Fruit fly (Drosophila melanogaster) whole organism: Measurements from ENCODE around the gene Bub1.

Experiments
- CG8478 ChIP-seq: fragments of >200 bp; optimal IDR thresholded peaks from 2 replicates; lab custom pipeline; 2018; ENCODE audit warnings: inconsistent platforms
- Dll ChIP-seq: fragments of >200 bp; optimal IDR thresholded peaks from 2 replicates; lab custom pipeline; 2017
- EcR ChIP-seq, 2 experiments: fragments of >200 bp; optimal IDR thresholded peaks; 2 replicates each; lab custom pipeline; 2017; ENCODE audit warnings: missing biosample characterization in 2 of 2, missing genetic modification characterization in 2 of 2, missing genetic modification reagents in 2 of 2
- pan ChIP-seq: fragments of >200 bp; optimal IDR thresholded peaks from 2 replicates; lab custom pipeline; 2017
- psq ChIP-seq: fragments of >200 bp; optimal IDR thresholded peaks from 2 replicates; lab custom pipeline; 2017
- usp ChIP-seq: fragments of >200 bp; optimal IDR thresholded peaks from 2 replicates; lab custom pipeline; 2017; ENCODE audit warnings: missing biosample characterization, missing genetic modification characterization, mixed read lengths

Bub1 gene

dm6 chr2L:5252399-5253030 is 26.1 kb upstream of the Bub1 start:
- TF ChIP-seq usp (GFP tag; lab: Kevin White, UChicago): no peak
- peak; percentile 72 for TF ChIP-seq Dll (lab: Kevin White, UChicago)

dm6 chr2L:5254105-5254711 is 24.5 kb upstream of the Bub1 start:
- no peak for TF ChIP-seq CG8478 (lab: Kevin White, UChicago)
- TF ChIP-seq Dll (lab: Kevin White, UChicago): peak; percentile 58

- TF ChIP-seq EcR (GFP tag; optimal IDR thresholded peaks at IDR 0.05; lab: Kevin White, UChicago) (no peak), usp (GFP tag; lab: Kevin White, UChicago) (no peak), psq (lab: Kevin White, UChicago) (no peak), pan (lab: Kevin White, UChicago) (no peak), CG8478 (lab: Kevin White, UChicago) (no peak), Dll (lab: Kevin White, UChicago) (no peak)
Measured at dm6 chr2L:5256036-5256846, 22.4 kb upstream of the Bub1 start.

- TF ChIP-seq EcR (GFP tag; optimal IDR thresholded peaks at IDR 0.05; lab: Kevin White, UChicago) (no peak), psq (lab: Kevin White, UChicago) (no peak), Dll (lab: Kevin White, UChicago) (no peak), usp (GFP tag; lab: Kevin White, UChicago) (no peak), CG8478 (lab: Kevin White, UChicago) (no peak), pan (lab: Kevin White, UChicago) (no peak)
Measured at dm6 chr2L:5259076-5259843, 19.4 kb upstream of the Bub1 start.

dm6 chr2L:5260267-5260666 is 18.4 kb upstream of the Bub1 start:
- no peak for TF ChIP-seq CG8478 (lab: Kevin White, UChicago)
- no peak for TF ChIP-seq usp (GFP tag; lab: Kevin White, UChicago)
- no peak for TF ChIP-seq psq (lab: Kevin White, UChicago)
- no peak for TF ChIP-seq Dll (lab: Kevin White, UChicago)
- no peak for TF ChIP-seq pan (lab: Kevin White, UChicago)
- no peak for TF ChIP-seq EcR (GFP tag; optimal IDR thresholded peaks at IDR 0.05; lab: Kevin White, UChicago)

- TF ChIP-seq usp (GFP tag; lab: Kevin White, UChicago) (no peak), CG8478 (lab: Kevin White, UChicago) (no peak), pan (lab: Kevin White, UChicago) (no peak), EcR (GFP tag; optimal IDR thresholded peaks at IDR 0.05; lab: Kevin White, UChicago) (no peak), Dll (lab: Kevin White, UChicago) (no peak), psq (lab: Kevin White, UChicago) (no peak)
Measured at dm6 chr2L:5261223-5261984, 17.3 kb upstream of the Bub1 start.

dm6 chr2L:5263343-5264051 is 15.2 kb upstream of the Bub1 start, which contains the start of gene Cyp4ac1:
Gene Cyp4ac1, plus strand, starts transcription at chr2L:5264001.
- TF ChIP-seq CG8478 (lab: Kevin White, UChicago) (no peak), Dll (lab: Kevin White, UChicago) (no peak), EcR (GFP tag; optimal IDR thresholded peaks at IDR 0.05; lab: Kevin White, UChicago) (no peak), pan (lab: Kevin White, UChicago) (no peak), psq (lab: Kevin White, UChicago) (no peak), usp (GFP tag; lab: Kevin White, UChicago) (no peak)

dm6 chr2L:5264157-5264556 is 14.5 kb upstream of the Bub1 start:
- TF ChIP-seq Dll (lab: Kevin White, UChicago) (no peak), EcR (GFP tag; optimal IDR thresholded peaks at IDR 0.05; lab: Kevin White, UChicago) (no peak), CG8478 (lab: Kevin White, UChicago) (no peak), pan (lab: Kevin White, UChicago) (no peak), psq (lab: Kevin White, UChicago) (no peak), usp (GFP tag; lab: Kevin White, UChicago) (no peak)

dm6 chr2L:5266092-5266491 is 12.6 kb upstream of the Bub1 start, which contains the start of gene Cyp4ac2:
Gene Cyp4ac2, plus strand, starts transcription at chr2L:5266392.
- TF ChIP-seq pan (lab: Kevin White, UChicago): no peak

- TF ChIP-seq EcR (GFP tag; optimal IDR thresholded peaks at IDR 0.05; lab: Kevin White, UChicago) (no peak), psq (lab: Kevin White, UChicago) (no peak), usp (GFP tag; lab: Kevin White, UChicago) (no peak), CG8478 (lab: Kevin White, UChicago) (no peak), Dll (lab: Kevin White, UChicago) (no peak), pan (lab: Kevin White, UChicago) (no peak)
Measured at dm6 chr2L:5268198-5268597, 10.5 kb upstream of the Bub1 start, which contains the start of gene Cyp4ac3. Gene Cyp4ac3, plus strand, starts transcription at chr2L:5268498.
